Fruit fly (Drosophila melanogaster) whole organism, pupa: ENCODE data around the gene rost.

Experiments
- CG10348 ChIP-seq: fragments of 200-800 bp; sonication (Bioruptor generic); IDR thresholded peaks from 2 replicates; pipeline ENCODE4 v1.3.6; 2022; ENCODE audit warnings: missing biosample characterization, missing genetic modification characterization
- CG12605 ChIP-seq: fragments of 200-800 bp; sonication (Bioruptor generic); IDR thresholded peaks from 2 replicates; pipeline ENCODE4 v1.3.6; 2022; ENCODE audit warnings: missing biosample characterization, missing genetic modification characterization
- CG15710 ChIP-seq: fragments of 200-800 bp; sonication (Bioruptor generic); optimal IDR thresholded peaks from 2 replicates; lab custom pipeline; 2018; ENCODE audit warnings: missing biosample characterization, mild to moderate bottlenecking, missing genetic modification characterization, moderate library complexity
- CG17806 ChIP-seq: fragments of 200-800 bp; sonication (Bioruptor generic); optimal IDR thresholded peaks from 2 replicates; lab custom pipeline; 2018; ENCODE audit warnings: missing biosample characterization, mild to moderate bottlenecking, missing genetic modification characterization, moderate library complexity
- CG34367 ChIP-seq: fragments of 200-800 bp; sonication (Bioruptor generic); optimal IDR thresholded peaks from 2 replicates; lab custom pipeline; 2018; ENCODE audit warnings: missing biosample characterization, mild to moderate bottlenecking, missing genetic modification characterization
- CG8301 ChIP-seq: fragments of 200-800 bp; sonication (Bioruptor generic); optimal IDR thresholded peaks from 2 replicates; lab custom pipeline; 2018; ENCODE audit warnings: missing biosample characterization, mild to moderate bottlenecking, missing genetic modification characterization
- EcR ChIP-seq: fragments of 200-800 bp; sonication (Bioruptor generic); optimal IDR thresholded peaks from 3 replicates; lab custom pipeline; 2019; ENCODE audit warnings: missing biosample characterization, missing genetic modification characterization, mild to moderate bottlenecking, moderate library complexity, missing genetic modification reagents
- Pif1A ChIP-seq: fragments of 200-800 bp; sonication (Bioruptor generic); optimal IDR thresholded peaks from 3 replicates; lab custom pipeline; 2016; ENCODE audit warnings: missing biosample characterization, missing genetic modification characterization
- Pif1B ChIP-seq: fragments of 200-800 bp; sonication (Bioruptor generic); optimal IDR thresholded peaks from 3 replicates; lab custom pipeline; 2016; ENCODE audit warnings: missing biosample characterization, missing genetic modification characterization
- gl ChIP-seq: fragments of 200-800 bp; sonication (Bioruptor generic); optimal IDR thresholded peaks from 2 replicates; lab custom pipeline; 2018; ENCODE audit warnings: missing biosample characterization, mild to moderate bottlenecking, missing genetic modification characterization
- rn ChIP-seq: fragments of 200-800 bp; sonication (Bioruptor generic); IDR thresholded peaks from 2 replicates; pipeline ENCODE4 v1.3.6; 2022; ENCODE audit warnings: missing biosample characterization, missing genetic modification characterization

DNA sequence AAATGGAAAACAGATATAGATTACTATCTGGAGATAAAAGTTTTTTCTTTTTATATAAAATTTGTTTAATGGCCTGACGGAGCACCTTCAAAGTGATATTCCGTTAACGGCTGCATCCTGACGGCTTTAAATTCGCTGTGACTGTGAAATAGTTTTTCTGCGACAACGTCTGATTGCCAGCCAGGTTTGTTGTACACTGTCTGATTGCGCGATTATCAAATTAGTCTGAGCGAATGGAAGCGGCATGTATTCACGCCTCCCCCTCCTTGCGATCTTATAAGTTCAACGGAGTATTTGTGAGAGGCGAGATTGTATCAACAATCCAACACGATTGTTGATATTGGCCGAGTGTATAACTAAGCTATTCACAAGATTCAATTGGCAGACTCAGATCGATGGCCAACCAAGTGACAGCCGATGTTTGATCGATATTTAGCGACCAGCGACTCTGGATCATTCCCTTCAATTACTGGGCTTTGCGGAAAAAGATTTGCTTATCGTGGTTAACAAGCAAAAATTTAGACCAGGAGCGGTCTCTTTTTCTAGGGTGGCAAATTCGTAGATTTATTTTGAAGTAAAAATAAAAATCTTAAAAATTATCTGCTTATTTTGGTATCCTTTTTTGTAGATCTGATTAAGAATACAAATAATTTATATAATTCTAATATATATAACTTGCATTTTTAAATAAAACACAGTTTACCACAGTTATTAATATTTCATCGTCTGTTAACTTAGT, 33.6 kb downstream of the rost start:
- TF ChIP-seq EcR (GFP tag; lab: Kevin White, UChicago) (no peak), CG34367 (tag; lab: Kevin White, UChicago) (no peak), CG17806 (tag; lab: Kevin White, UChicago) (no peak), Pif1A (GFP tag; lab: Kevin White, UChicago) (no peak), CG15710 (tag; lab: Kevin White, UChicago) (no peak), Pif1B (GFP tag; lab: Kevin White, UChicago) (no peak), rn (GFP tag; lab: Robert Waterston, UW) (no peak), CG10348 (GFP tag; lab: Robert Waterston, UW) (no peak), CG12605 (GFP tag; lab: Robert Waterston, UW) (no peak), CG8301 (tag; lab: Kevin White, UChicago) (no peak), gl (tag; lab: Kevin White, UChicago) (no peak)
